Fruit fly (Drosophila melanogaster): Measurements from ENCODE around the gene CG6695.

CG6695 gene

DNA sequence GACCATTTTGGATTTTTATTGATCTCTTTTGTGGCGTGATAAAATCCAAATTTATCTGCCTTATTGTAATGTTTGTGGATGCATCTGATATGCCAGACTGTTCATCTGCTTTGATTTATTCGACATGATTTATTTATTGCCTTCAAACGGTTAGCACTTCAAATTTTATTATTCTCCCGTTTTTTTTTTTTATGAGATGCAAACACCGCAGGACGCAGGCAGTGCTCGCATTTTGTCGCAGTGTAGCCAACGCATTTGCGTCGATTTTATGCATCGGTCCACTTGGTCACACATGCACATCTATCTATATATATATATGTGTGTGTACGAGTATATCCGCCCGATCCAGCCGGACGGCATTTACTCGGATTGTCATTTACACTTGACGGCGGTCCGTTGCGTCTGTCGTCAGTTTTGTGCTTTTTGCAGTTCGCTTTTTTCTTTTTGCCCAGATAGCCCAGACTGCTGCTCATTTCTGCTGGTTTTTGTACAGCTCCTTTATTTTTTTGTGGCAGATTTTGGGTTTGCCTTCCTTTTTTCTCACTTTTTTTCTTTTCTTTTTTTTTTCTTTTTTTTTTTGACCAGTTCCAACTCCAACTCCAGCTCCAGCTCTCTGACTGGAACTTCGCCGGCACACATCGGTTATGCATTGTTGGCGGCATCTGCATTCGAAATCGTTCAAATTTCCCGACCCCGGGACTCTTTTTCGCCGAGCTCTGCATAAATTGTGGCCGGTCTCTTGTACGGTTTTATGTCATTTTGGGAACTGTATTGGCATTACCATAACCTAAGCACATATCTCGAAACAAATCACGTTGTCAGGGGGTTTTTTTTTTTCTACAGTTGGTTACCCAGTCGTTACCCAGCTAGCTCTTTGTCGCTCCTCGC is 40.9 kb upstream of the CG6695 start (continued):
- TF ChIP-seq CG15336 (GFP tag; IDR thresholded peaks at IDR 0.05): peak; percentile 47
- peak; percentile 85 for TF ChIP-seq svp (GFP tag)
- TF ChIP-seq Lpt (GFP tag; optimal IDR thresholded peaks at IDR 0.05): peak; percentile 59
- peak; percentile 64 for TF ChIP-seq CG6792 (GFP tag; optimal IDR thresholded peaks at IDR 0.05)
- TF ChIP-seq esn (GFP tag; optimal IDR thresholded peaks at IDR 0.05): peak; percentile 59
- peak; percentile 61 for TF ChIP-seq CG32006 (GFP tag; optimal IDR thresholded peaks at IDR 0.05)
- TF ChIP-seq cyc (GFP tag; optimal IDR thresholded peaks at IDR 0.05): peak; percentile 42
- peak; percentile 59 for TF ChIP-seq Hr39 (GFP tag; optimal IDR thresholded peaks at IDR 0.05)
- TF ChIP-seq CG8319 (GFP tag; optimal IDR thresholded peaks at IDR 0.05): peak; percentile 0
- peak; percentile 82 for TF ChIP-seq CG6808 (GFP tag; optimal IDR thresholded peaks at IDR 0.05)

DNA sequence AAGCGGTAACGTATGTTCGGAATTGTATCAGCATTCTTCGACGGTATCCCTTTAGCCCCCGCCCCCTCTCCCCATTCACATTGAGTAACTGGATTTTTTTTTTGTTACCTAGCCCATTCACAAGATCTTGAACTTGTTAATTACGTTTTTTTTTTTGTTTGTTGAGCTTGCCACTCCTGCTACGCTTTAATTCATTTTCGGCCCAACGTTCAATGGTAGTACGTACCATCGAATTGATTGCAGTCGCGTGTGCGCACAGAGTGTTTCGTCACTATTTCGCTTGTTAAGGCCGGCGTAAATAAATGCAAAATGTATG is 40.3 kb upstream of the CG6695 start:
- TF ChIP-seq OdsH (GFP tag; optimal IDR thresholded peaks at IDR 0.05): no peak
- TF ChIP-seq Ets96B (tag; optimal IDR thresholded peaks at IDR 0.05): no peak
- no peak for TF ChIP-seq cyc (GFP tag; optimal IDR thresholded peaks at IDR 0.05)
- TF ChIP-seq salr (GFP tag; optimal IDR thresholded peaks at IDR 0.05): no peak
- TF ChIP-seq CG10631 (GFP tag; optimal IDR thresholded peaks at IDR 0.05): no peak
- TF ChIP-seq CG11902 (GFP tag; optimal IDR thresholded peaks at IDR 0.05): no peak
- no peak for TF ChIP-seq CG8632 (GFP tag; optimal IDR thresholded peaks at IDR 0.05)
- TF ChIP-seq CG10669 (GFP tag; optimal IDR thresholded peaks at IDR 0.05): no peak

DNA sequence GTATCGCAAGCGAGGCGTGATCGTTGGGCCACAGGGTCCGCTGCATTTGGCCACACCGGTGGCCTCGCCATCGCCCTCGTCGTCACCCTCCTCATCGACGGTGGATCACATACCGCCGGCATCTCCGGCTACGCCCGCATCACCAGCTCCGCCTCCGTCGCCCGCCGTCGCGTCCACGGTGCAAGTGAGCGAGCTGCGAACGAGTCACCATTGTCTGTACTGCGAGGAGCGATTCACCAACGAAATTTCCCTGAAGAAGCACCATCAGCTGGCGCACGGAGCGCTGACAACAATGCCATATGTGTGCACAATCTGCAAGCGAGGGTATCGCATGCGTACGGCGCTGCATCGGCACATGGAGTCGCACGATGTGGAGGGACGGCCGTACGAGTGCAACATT is 34.4 kb upstream of the CG6695 start:
- TF ChIP-seq Eip78C (GFP tag) (peak; percentile 5), Smox (GFP tag; optimal IDR thresholded peaks at IDR 0.05) (no peak)

DNA sequence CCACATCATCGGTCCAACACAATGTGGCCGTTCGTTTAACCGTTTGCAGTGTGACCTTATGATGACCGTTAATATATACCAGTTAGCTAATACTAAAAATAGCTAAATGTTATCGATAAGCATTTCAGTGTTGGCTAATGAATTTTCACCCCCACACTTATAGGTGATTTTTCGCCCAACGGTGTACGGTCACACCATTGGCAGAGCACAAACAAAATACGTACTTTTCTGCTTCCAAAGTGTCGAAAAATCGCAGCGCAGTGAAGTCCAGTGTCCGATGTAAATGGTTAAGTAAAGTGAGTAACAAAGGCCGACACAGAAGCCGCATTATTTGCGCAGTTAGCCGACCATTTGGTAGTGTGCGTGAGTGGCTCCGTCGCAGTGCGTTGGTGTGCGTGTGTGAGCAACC is 29.4 kb upstream of the CG6695 start, which contains the start of the genes Syx18 and atl:
TSS of gene Syx18 (minus strand) at position 46 of the 409 bp plus-strand sequence.
TSS of gene atl (plus strand) at position 155 of the 409 bp plus-strand sequence.
- no peak for TF ChIP-seq pdm3 (GFP tag; optimal IDR thresholded peaks at IDR 0.05)
- no peak for TF ChIP-seq CG11762 (GFP tag; optimal IDR thresholded peaks at IDR 0.05; ENCODE audit: insufficient read depth)
- no peak for TF ChIP-seq CG6792 (GFP tag; optimal IDR thresholded peaks at IDR 0.05)
- no peak for TF ChIP-seq dsx (GFP tag; optimal IDR thresholded peaks at IDR 0.05; ENCODE audit: poor library complexity, severe bottlenecking)
- peak; percentile 20 for TF ChIP-seq CG1621 (tag; optimal IDR thresholded peaks at IDR 0.05)
- no peak for TF ChIP-seq Blimp-1 (GFP tag; optimal IDR thresholded peaks at IDR 0.05)
- TF ChIP-seq CG31627 (GFP tag; optimal IDR thresholded peaks at IDR 0.05): no peak
- TF ChIP-seq CG10631 (GFP tag; optimal IDR thresholded peaks at IDR 0.05): no peak
- no peak for TF ChIP-seq fd85E (GFP tag; optimal IDR thresholded peaks at IDR 0.05)
- TF ChIP-seq svp (GFP tag): no peak
- no peak for TF ChIP-seq CG34406 (GFP tag; optimal IDR thresholded peaks at IDR 0.05)
- peak; percentile 30 for TF ChIP-seq vri (GFP tag; optimal IDR thresholded peaks at IDR 0.05)
- TF ChIP-seq achi (GFP tag; optimal IDR thresholded peaks at IDR 0.05): no peak
- no peak for TF ChIP-seq dac (GFP tag; optimal IDR thresholded peaks at IDR 0.05)
- TF ChIP-seq Sox14 (GFP tag; optimal IDR thresholded peaks at IDR 0.05): peak; percentile 27
- TF ChIP-seq ss (GFP tag; optimal IDR thresholded peaks at IDR 0.05): peak in 1 of 2 experiments; percentile 37
- no peak for TF ChIP-seq salr (GFP tag; optimal IDR thresholded peaks at IDR 0.05)
- TF ChIP-seq esn (GFP tag; optimal IDR thresholded peaks at IDR 0.05): no peak
- no peak for TF ChIP-seq CG4318 (GFP tag; optimal IDR thresholded peaks at IDR 0.05)
- TF ChIP-seq lz (GFP tag; optimal IDR thresholded peaks at IDR 0.05): no peak
- TF ChIP-seq Eip78C (GFP tag): no peak
- no peak for TF ChIP-seq Met (GFP tag; optimal IDR thresholded peaks at IDR 0.05)
- no peak for TF ChIP-seq Sox102F (GFP tag; optimal IDR thresholded peaks at IDR 0.05)
- TF ChIP-seq CG10669 (GFP tag; optimal IDR thresholded peaks at IDR 0.05): no peak
- no peak for TF ChIP-seq Ets96B (tag; optimal IDR thresholded peaks at IDR 0.05)
- no peak for TF ChIP-seq CG16779 (tag; optimal IDR thresholded peaks at IDR 0.05)
- TF ChIP-seq Sox15 (GFP tag; optimal IDR thresholded peaks at IDR 0.05): no peak
- TF ChIP-seq CG9139 (GFP tag; optimal IDR thresholded peaks at IDR 0.05): no peak
- no peak for TF ChIP-seq fkh (GFP tag; optimal IDR thresholded peaks at IDR 0.05)
- no peak for TF ChIP-seq eg (GFP tag; IDR thresholded peaks at IDR 0.05)
- no peak for TF ChIP-seq Smox (GFP tag; optimal IDR thresholded peaks at IDR 0.05)
- TF ChIP-seq CG6854 (GFP tag; optimal IDR thresholded peaks at IDR 0.05): no peak
- TF ChIP-seq cyc (GFP tag; optimal IDR thresholded peaks at IDR 0.05): no peak
- TF ChIP-seq CG6808 (GFP tag; optimal IDR thresholded peaks at IDR 0.05): no peak
- no peak for TF ChIP-seq topi (GFP tag; optimal IDR thresholded peaks at IDR 0.05)
